Fruit fly (Drosophila melanogaster): ENCODE data around the gene SsRbeta.

Gene SsRbeta

DNA sequence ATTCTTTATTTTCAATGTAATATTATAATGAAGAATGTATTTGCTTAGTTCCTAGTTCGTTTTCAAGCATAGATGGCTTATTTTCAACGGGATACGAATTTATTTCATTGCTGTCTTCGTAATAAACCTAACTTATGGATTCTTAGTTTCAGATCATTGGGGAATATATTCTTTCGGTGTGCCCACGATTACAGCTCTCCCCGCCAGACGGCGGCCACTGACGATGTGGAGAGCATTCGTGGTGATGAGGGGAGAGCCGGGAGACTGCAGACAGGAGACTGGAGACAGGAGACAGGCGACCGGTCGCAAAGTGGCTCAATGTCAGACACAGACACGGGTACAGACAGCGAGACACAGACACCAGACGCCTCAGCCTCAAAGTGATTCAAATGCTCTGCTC lies 47.9 kb downstream of the SsRbeta start (continued):
- TF ChIP-seq CG6792 (GFP tag; optimal IDR thresholded peaks at IDR 0.05) (no peak), Sox102F (GFP tag; optimal IDR thresholded peaks at IDR 0.05) (peak; percentile 23), CG11902 (GFP tag; optimal IDR thresholded peaks at IDR 0.05) (no peak), CG8319 (GFP tag; optimal IDR thresholded peaks at IDR 0.05) (no peak), Eip93F (GFP tag; optimal IDR thresholded peaks at IDR 0.05) (no peak), Eip75B (GFP tag; optimal IDR thresholded peaks at IDR 0.05) (peak; percentile 4), CG3919 (GFP tag; optimal IDR thresholded peaks at IDR 0.05) (no peak), CG6854 (GFP tag; optimal IDR thresholded peaks at IDR 0.05) (no peak), ss (GFP tag; optimal IDR thresholded peaks at IDR 0.05) (peak in 1 of 2 experiments; percentile 22), CG15336 (GFP tag; IDR thresholded peaks at IDR 0.05) (no peak), Hr39 (GFP tag; optimal IDR thresholded peaks at IDR 0.05) (no peak), CG8119 (GFP tag; IDR thresholded peaks at IDR 0.05) (no peak), topi (GFP tag; optimal IDR thresholded peaks at IDR 0.05) (peak; percentile 10), fd59A (GFP tag; optimal IDR thresholded peaks at IDR 0.05) (no peak), vri (GFP tag; optimal IDR thresholded peaks at IDR 0.05) (no peak), Lpt (GFP tag; optimal IDR thresholded peaks at IDR 0.05) (no peak), CG1621 (tag; optimal IDR thresholded peaks at IDR 0.05) (no peak), esn (GFP tag; optimal IDR thresholded peaks at IDR 0.05) (no peak), salr (GFP tag; optimal IDR thresholded peaks at IDR 0.05) (no peak), net (GFP tag; optimal IDR thresholded peaks at IDR 0.05) (no peak), CG11762 (GFP tag; optimal IDR thresholded peaks at IDR 0.05; ENCODE audit: insufficient read depth) (no peak), CG10669 (GFP tag; optimal IDR thresholded peaks at IDR 0.05) (peak; percentile 43), Sox15 (GFP tag; optimal IDR thresholded peaks at IDR 0.05) (no peak), Sox14 (GFP tag; optimal IDR thresholded peaks at IDR 0.05) (no peak), lz (GFP tag; optimal IDR thresholded peaks at IDR 0.05) (no peak), Ets96B (tag; optimal IDR thresholded peaks at IDR 0.05) (peak; percentile 6), CG16779 (tag; optimal IDR thresholded peaks at IDR 0.05) (no peak), CG6276 (GFP tag; optimal IDR thresholded peaks at IDR 0.05) (no peak)

DNA sequence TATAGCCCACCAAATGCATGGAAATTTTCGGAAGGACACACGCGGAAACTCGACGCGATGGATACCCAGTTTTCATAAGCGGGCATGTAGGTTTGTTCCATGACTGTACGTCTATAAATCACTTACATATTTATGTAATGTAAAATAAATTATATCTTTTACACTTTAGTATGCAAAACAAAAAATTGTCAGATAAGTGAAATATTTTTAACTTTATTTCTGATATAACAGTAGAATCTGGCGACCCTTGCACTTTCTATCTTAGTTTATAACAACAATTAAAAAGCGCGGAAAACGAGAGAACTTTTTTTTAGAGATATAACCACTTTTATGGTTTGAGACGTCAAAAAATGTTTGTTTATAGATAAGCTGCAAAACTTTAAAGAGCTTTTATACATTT lies 48.3 kb downstream of the SsRbeta start:
- TF ChIP-seq acj6 (GFP tag; optimal IDR thresholded peaks at IDR 0.05): no peak
- no peak for TF ChIP-seq Hr38 (GFP tag; optimal IDR thresholded peaks at IDR 0.05)
- no peak for TF ChIP-seq CG7368 (GFP tag; optimal IDR thresholded peaks at IDR 0.05)
- TF ChIP-seq Hr4 (GFP tag; optimal IDR thresholded peaks at IDR 0.05): no peak
- no peak for TF ChIP-seq Smox (GFP tag; optimal IDR thresholded peaks at IDR 0.05)
- no peak for TF ChIP-seq OdsH (GFP tag; optimal IDR thresholded peaks at IDR 0.05)
- no peak for TF ChIP-seq CG6163 (GFP tag; IDR thresholded peaks at IDR 0.05)
- no peak for TF ChIP-seq achi (GFP tag; optimal IDR thresholded peaks at IDR 0.05)
- TF ChIP-seq CG9139 (GFP tag; optimal IDR thresholded peaks at IDR 0.05): no peak
- TF ChIP-seq CG1621 (tag; optimal IDR thresholded peaks at IDR 0.05): no peak
- TF ChIP-seq CG11294 (GFP tag; IDR thresholded peaks at IDR 0.05): no peak
- no peak for TF ChIP-seq dsx (GFP tag; optimal IDR thresholded peaks at IDR 0.05; ENCODE audit: poor library complexity, severe bottlenecking)
- no peak for TF ChIP-seq lz (GFP tag; optimal IDR thresholded peaks at IDR 0.05)
- no peak for TF ChIP-seq CG4318 (GFP tag; optimal IDR thresholded peaks at IDR 0.05)
- TF ChIP-seq Sox14 (GFP tag; optimal IDR thresholded peaks at IDR 0.05): no peak
- no peak for TF ChIP-seq CG15336 (GFP tag; IDR thresholded peaks at IDR 0.05)
- TF ChIP-seq Eip78C (GFP tag): no peak
- no peak for TF ChIP-seq CG10669 (GFP tag; optimal IDR thresholded peaks at IDR 0.05)
- TF ChIP-seq Blimp-1 (GFP tag; optimal IDR thresholded peaks at IDR 0.05): no peak
- TF ChIP-seq net (GFP tag; optimal IDR thresholded peaks at IDR 0.05): no peak

Data from whole organism, prepupa.